Worm (Caenorhabditis elegans) whole organism, L2 larva: ENCODE results near the gene arrd-15.

Experiments used
- C34F6.9 ChIP-seq: fragments of 150-350 bp; optimal IDR thresholded peaks from 2 replicates; lab custom pipeline; 2014; ENCODE audit warnings: missing biosample characterization, missing genetic modification characterization
- F13H6.1 ChIP-seq: sonication (generic microtip); optimal IDR thresholded peaks from 2 replicates; lab custom pipeline; 2016; ENCODE audit warnings: missing genetic modification characterization, missing compliant biosample characterization
- alr-1 ChIP-seq: fragments of 150-350 bp; optimal IDR thresholded peaks from 2 replicates; lab custom pipeline; 2014; ENCODE audit warnings: missing biosample characterization, missing genetic modification characterization
- ama-1 ChIP-seq: fragments of 150-350 bp; optimal IDR thresholded peaks from 2 replicates; lab custom pipeline; 2018; ENCODE audit warnings: inconsistent platforms
- blmp-1 ChIP-seq: sonication (generic microtip); optimal IDR thresholded peaks from 2 replicates; lab custom pipeline; 2017; ENCODE audit warnings: missing genetic modification characterization, mild to moderate bottlenecking, missing compliant biosample characterization, antibody characterized with exemption, moderate library complexity; ENCODE audit not compliant: insufficient read depth
- ceh-16 ChIP-seq: fragments of 150-350 bp; optimal IDR thresholded peaks from 2 replicates; lab custom pipeline; 2014; ENCODE audit warnings: missing biosample characterization, missing genetic modification characterization
- ceh-82 ChIP-seq: fragments of 150-350 bp; optimal IDR thresholded peaks from 2 replicates; lab custom pipeline; 2014; ENCODE audit warnings: missing biosample characterization, missing genetic modification characterization
- crh-2 ChIP-seq: sonication (generic microtip); optimal IDR thresholded peaks from 2 replicates; lab custom pipeline; 2017; ENCODE audit warnings: missing biosample characterization, missing genetic modification characterization
- dmd-4 ChIP-seq: sonication (generic microtip); optimal IDR thresholded peaks from 2 replicates; lab custom pipeline; 2017; ENCODE audit warnings: missing biosample characterization, missing genetic modification characterization
- egl-27 ChIP-seq: sonication (generic microtip); optimal IDR thresholded peaks from 3 replicates; lab custom pipeline; 2017; ENCODE audit warnings: missing biosample characterization, missing genetic modification reagents, missing genetic modification characterization
- elt-3 ChIP-seq: sonication (generic microtip); optimal IDR thresholded peaks from 2 replicates; lab custom pipeline; 2017; ENCODE audit warnings: missing biosample characterization, missing genetic modification characterization
- fos-1 ChIP-seq: fragments of 150-350 bp; optimal IDR thresholded peaks from 2 replicates; lab custom pipeline; 2014; ENCODE audit warnings: missing biosample characterization, missing genetic modification characterization
- gmeb-1 ChIP-seq: fragments of 150-350 bp; optimal IDR thresholded peaks from 2 replicates; lab custom pipeline; 2014; ENCODE audit warnings: missing biosample characterization, missing genetic modification characterization
- lin-11 ChIP-seq: fragments of 150-350 bp; sonication (generic microtip); optimal IDR thresholded peaks from 2 replicates; lab custom pipeline; 2014; ENCODE audit warnings: missing biosample characterization, missing genetic modification characterization, inconsistent platforms, mixed read lengths
- mab-5 ChIP-seq: fragments of 150-350 bp; optimal IDR thresholded peaks from 2 replicates; lab custom pipeline; 2014; ENCODE audit warnings: missing biosample characterization, missing genetic modification characterization
- mdl-1 ChIP-seq, 2 experiments: fragments of 150-350 bp in 1 of 2; sonication (generic microtip) in 1 of 2; optimal IDR thresholded peaks; 2 replicates each; lab custom pipeline; 2017; ENCODE audit warnings: missing biosample characterization in 2 of 2, missing genetic modification characterization in 2 of 2
- nhr-10 ChIP-seq: sonication (generic microtip); optimal IDR thresholded peaks from 2 replicates; lab custom pipeline; 2017; ENCODE audit warnings: missing biosample characterization, missing genetic modification characterization
- nhr-11 ChIP-seq: fragments of 150-350 bp; optimal IDR thresholded peaks from 2 replicates; lab custom pipeline; 2014; ENCODE audit warnings: missing biosample characterization, missing genetic modification characterization
- nhr-12 ChIP-seq: fragments of 150-350 bp; optimal IDR thresholded peaks from 2 replicates; lab custom pipeline; 2014; ENCODE audit warnings: missing biosample characterization, missing genetic modification characterization
- nhr-129 ChIP-seq: fragments of 150-350 bp; optimal IDR thresholded peaks from 2 replicates; lab custom pipeline; 2014; ENCODE audit warnings: missing biosample characterization, missing genetic modification characterization
- nhr-21 ChIP-seq: fragments of 150-350 bp; optimal IDR thresholded peaks from 2 replicates; lab custom pipeline; 2014; ENCODE audit warnings: missing biosample characterization, missing genetic modification characterization
- nhr-23 ChIP-seq: fragments of 150-350 bp; optimal IDR thresholded peaks from 2 replicates; lab custom pipeline; 2014; ENCODE audit warnings: missing biosample characterization, missing genetic modification reagents, missing genetic modification characterization
- nhr-25 ChIP-seq: fragments of 150-350 bp; sonication (generic microtip); optimal IDR thresholded peaks from 3 replicates; lab custom pipeline; 2014; ENCODE audit warnings: missing biosample characterization, missing genetic modification characterization
- nhr-6 ChIP-seq: fragments of 150-350 bp; optimal IDR thresholded peaks from 2 replicates; lab custom pipeline; 2014; ENCODE audit warnings: missing biosample characterization, missing genetic modification characterization
- nhr-77 ChIP-seq: fragments of 150-350 bp; optimal IDR thresholded peaks from 2 replicates; lab custom pipeline; 2014; ENCODE audit warnings: missing biosample characterization, missing genetic modification characterization
- peb-1 ChIP-seq: fragments of 150-350 bp; optimal IDR thresholded peaks from 2 replicates; lab custom pipeline; 2014; ENCODE audit warnings: missing biosample characterization, missing genetic modification characterization
- sem-4 ChIP-seq: fragments of 150-350 bp; optimal IDR thresholded peaks from 2 replicates; lab custom pipeline; 2014; ENCODE audit warnings: missing biosample characterization, missing genetic modification reagents, missing genetic modification characterization
- sma-3 ChIP-seq: sonication (generic microtip); optimal IDR thresholded peaks from 2 replicates; lab custom pipeline; 2016; ENCODE audit warnings: missing genetic modification reagents, missing genetic modification characterization, missing compliant biosample characterization
- sma-9 ChIP-seq, 2 experiments: fragments of 150-350 bp in 1 of 2; sonication (generic microtip) in 1 of 2; optimal IDR thresholded peaks; 2 replicates each; lab custom pipeline; 2014 to 2016; ENCODE audit warnings: missing genetic modification characterization in 2 of 2, mild to moderate bottlenecking in 1 of 2, missing biosample characterization in 1 of 2, missing compliant biosample characterization in 1 of 2, missing genetic modification reagents in 1 of 2, moderate library complexity in 1 of 2
- zag-1 ChIP-seq: fragments of 150-350 bp; optimal IDR thresholded peaks from 2 replicates; lab custom pipeline; 2014; ENCODE audit warnings: missing biosample characterization, missing genetic modification characterization
- ztf-1 ChIP-seq: fragments of 200-800 bp; sonication (Bioruptor generic); conservative IDR thresholded peaks from 2 replicates; pipeline ENCODE4 v1.3.6; 2022; ENCODE audit warnings: missing genetic modification characterization, missing compliant biosample characterization
- ztf-11 ChIP-seq: sonication (generic microtip); optimal IDR thresholded peaks from 2 replicates; lab custom pipeline; 2017; ENCODE audit warnings: missing biosample characterization, missing genetic modification characterization
- ztf-4 ChIP-seq: fragments of 150-350 bp; optimal IDR thresholded peaks from 2 replicates; lab custom pipeline; 2014; ENCODE audit warnings: missing biosample characterization, missing genetic modification characterization

arrd-15 gene

ce11 chrIII:8937571-8937970, 7.7 kb downstream of the arrd-15 start (continued):
- TF ChIP-seq nhr-12 (no peak), F13H6.1 (tag; lab: Kevin White, UChicago) (peak; percentile 60), sma-3 (GFP tag; lab: Kevin White, UChicago) (peak; percentile 68), mdl-1 (tag; optimal IDR thresholded peaks at IDR 0.05; lab: Kevin White, UChicago) (peak in 1 of 2 experiments; percentile 17), ztf-4 (tag; lab: Kevin White, UChicago) (no peak), dmd-4 (tag; lab: Kevin White, UChicago) (no peak), ceh-82 (tag; lab: Kevin White, UChicago) (no peak), blmp-1 (tag; lab: Kevin White, UChicago) (no peak), elt-3 (tag; lab: Kevin White, UChicago) (no peak), sma-9 (GFP tag; optimal IDR thresholded peaks at IDR 0.05; lab: Kevin White, UChicago) (peak; percentile 83), sma-9 (tag; optimal IDR thresholded peaks at IDR 0.05; lab: Kevin White, UChicago) (no peak), alr-1 (tag; lab: Kevin White, UChicago) (no peak), sem-4 (tag; lab: Kevin White, UChicago) (peak; percentile 40), gmeb-1 (tag; lab: Kevin White, UChicago) (peak; percentile 80)

DNA sequence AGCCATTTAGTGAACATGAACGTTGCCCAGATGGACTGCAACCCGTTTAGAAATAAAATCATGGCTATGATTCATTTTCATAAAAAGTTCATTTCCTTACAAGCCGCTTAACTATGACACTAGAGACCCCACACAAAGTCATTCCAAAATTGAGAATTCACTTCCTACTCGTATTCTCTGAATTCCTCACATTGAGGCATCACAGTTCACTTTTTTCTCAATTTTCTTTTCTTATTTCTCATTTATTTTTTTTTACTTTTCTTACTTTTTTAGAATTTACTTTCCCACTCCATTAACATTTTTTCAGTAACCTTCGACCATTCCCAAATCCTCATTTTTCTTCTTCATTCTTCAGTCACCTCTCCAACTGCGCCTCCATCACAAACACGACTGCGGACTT, 14.5 kb downstream of the arrd-15 start, which contains the start of gene dhrr-1:
Gene dhrr-1, plus strand, starts transcription at position 301 of the 400 bp plus-strand sequence.
- TF ChIP-seq nhr-10 (tag; lab: Kevin White, UChicago) (no peak), nhr-6 (tag; lab: Kevin White, UChicago) (no peak), elt-3 (tag; lab: Kevin White, UChicago) (no peak), peb-1 (no peak), ztf-1 (no peak), ztf-11 (tag; lab: Kevin White, UChicago) (no peak), ztf-4 (tag; lab: Kevin White, UChicago) (no peak), C34F6.9 (tag; lab: Kevin White, UChicago) (no peak), ama-1 (lab: Kevin White, UChicago) (no peak), zag-1 (tag; lab: Kevin White, UChicago) (no peak), nhr-21 (no peak), nhr-77 (tag; lab: Kevin White, UChicago) (no peak)

- no peak for TF ChIP-seq mab-5 (tag; lab: Kevin White, UChicago)
Measured at ce11 chrIII:8946285-8946684, 16.5 kb downstream of the arrd-15 start.

DNA sequence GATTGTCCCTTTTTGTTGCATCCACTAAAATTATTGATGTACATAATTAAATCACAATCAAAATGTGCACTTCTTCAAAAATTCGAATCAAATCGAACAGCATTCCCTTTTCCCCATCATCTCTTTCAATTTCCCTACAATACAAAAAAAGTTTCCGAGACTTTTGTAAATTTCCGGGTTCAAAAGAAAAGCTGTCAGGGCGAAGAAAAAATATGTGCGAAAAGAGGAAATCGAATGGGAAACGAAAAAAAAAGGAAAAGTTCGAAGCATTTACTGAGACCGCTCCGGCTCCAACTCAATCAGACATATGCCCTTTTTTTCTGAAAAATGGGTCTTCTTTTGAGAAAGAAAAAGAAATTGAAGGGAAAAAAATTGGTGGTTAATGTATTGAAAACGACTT, 19.3 kb downstream of the arrd-15 start:
- TF ChIP-seq nhr-11 (no peak), peb-1 (no peak), nhr-25 (tag; lab: Kevin White, UChicago) (no peak), sma-3 (GFP tag; lab: Kevin White, UChicago) (no peak), sma-9 (GFP tag; optimal IDR thresholded peaks at IDR 0.05; lab: Kevin White, UChicago) (no peak), sma-9 (tag; optimal IDR thresholded peaks at IDR 0.05; lab: Kevin White, UChicago) (no peak), nhr-77 (tag; lab: Kevin White, UChicago) (no peak), mab-5 (tag; lab: Kevin White, UChicago) (no peak), alr-1 (tag; lab: Kevin White, UChicago) (no peak), ceh-16 (tag; lab: Kevin White, UChicago) (no peak), ztf-4 (tag; lab: Kevin White, UChicago) (no peak), zag-1 (tag; lab: Kevin White, UChicago) (no peak), crh-2 (no peak), F13H6.1 (tag; lab: Kevin White, UChicago) (no peak), fos-1 (tag; lab: Kevin White, UChicago) (no peak), egl-27 (tag; lab: Kevin White, UChicago) (no peak), lin-11 (tag; lab: Kevin White, UChicago) (no peak)

DNA sequence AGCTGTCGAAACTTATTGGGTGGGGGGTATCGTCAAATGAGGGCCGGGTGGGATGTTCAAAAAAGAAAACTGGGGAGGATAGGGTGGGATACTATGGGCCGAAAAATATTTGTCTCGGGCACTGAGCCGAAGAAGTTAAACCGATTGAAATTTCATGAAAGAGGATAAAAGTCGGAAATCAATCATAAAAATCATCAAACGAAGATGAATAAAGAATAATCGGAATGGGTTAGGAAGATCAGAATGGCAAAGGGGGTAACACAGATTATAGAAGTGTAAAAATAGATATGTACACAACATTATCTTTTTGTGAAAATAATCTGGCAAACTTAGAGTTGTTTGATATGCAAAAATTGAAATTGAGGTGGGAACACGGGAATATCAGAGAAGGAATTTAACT, 25.7 kb downstream of the arrd-15 start:
- TF ChIP-seq C34F6.9 (tag; lab: Kevin White, UChicago): no peak
- TF ChIP-seq ceh-82 (tag; lab: Kevin White, UChicago): no peak
- no peak for TF ChIP-seq nhr-129
- TF ChIP-seq nhr-23 (tag; lab: Kevin White, UChicago): no peak
- TF ChIP-seq egl-27 (tag; lab: Kevin White, UChicago): no peak
- TF ChIP-seq ztf-1: no peak
- TF ChIP-seq mdl-1 (tag; optimal IDR thresholded peaks at IDR 0.05; lab: Kevin White, UChicago): no peak
- TF ChIP-seq zag-1 (tag; lab: Kevin White, UChicago): no peak
- no peak for TF ChIP-seq dmd-4 (tag; lab: Kevin White, UChicago)
- TF ChIP-seq nhr-12: no peak
- TF ChIP-seq crh-2: no peak
